Fruit fly (Drosophila melanogaster) whole organism, prepupa: ENCODE results near the gene PolD2.

ENCODE experiments used
- CG32006 ChIP-seq: fragments of 200-800 bp; sonication (Bioruptor generic); optimal IDR thresholded peaks from 3 replicates; lab custom pipeline; 2017; ENCODE audit warnings: missing biosample characterization, mild to moderate bottlenecking, missing genetic modification characterization
- CG4318 ChIP-seq: fragments of 200-800 bp; sonication (Bioruptor generic); optimal IDR thresholded peaks from 3 replicates; lab custom pipeline; 2017; ENCODE audit warnings: missing biosample characterization, mild to moderate bottlenecking, missing genetic modification characterization
- CG9139 ChIP-seq: fragments of 200-800 bp; sonication (Bioruptor generic); optimal IDR thresholded peaks from 3 replicates; lab custom pipeline; 2017; ENCODE audit warnings: missing biosample characterization, mild to moderate bottlenecking, missing genetic modification characterization
- Eip93F ChIP-seq: fragments of 200-800 bp; sonication (Bioruptor generic); optimal IDR thresholded peaks from 2 replicates; lab custom pipeline; 2016; ENCODE audit warnings: missing biosample characterization, mild to moderate bottlenecking, missing genetic modification characterization
- Gug ChIP-seq: fragments of 200-800 bp; sonication (Bioruptor generic); IDR thresholded peaks from 2 replicates; pipeline ENCODE4 v1.3.6; 2022; ENCODE audit warnings: missing biosample characterization, missing genetic modification characterization
- OdsH ChIP-seq: fragments of 200-800 bp; sonication (Bioruptor generic); optimal IDR thresholded peaks from 3 replicates; lab custom pipeline; 2016; ENCODE audit warnings: missing biosample characterization, missing genetic modification characterization
- Sox102F ChIP-seq: fragments of 200-800 bp; sonication (Bioruptor generic); optimal IDR thresholded peaks from 2 replicates; lab custom pipeline; 2016; ENCODE audit warnings: missing biosample characterization, mild to moderate bottlenecking, missing genetic modification characterization
- ss ChIP-seq, 2 experiments: fragments of 200-800 bp; sonication (Bioruptor generic); optimal IDR thresholded peaks; 2 replicates in 1 of 2; 3 replicates in 1 of 2; lab custom pipeline; 2017 to 2018; ENCODE audit warnings: mild to moderate bottlenecking in 2 of 2, missing biosample characterization in 2 of 2, missing genetic modification characterization in 2 of 2, moderate library complexity in 1 of 2

dm6 chr3L:1737898-1738322, 37.5 kb upstream of the PolD2 start, which contains the start of gene PIG-Wb:
- no peak for TF ChIP-seq ss (GFP tag; optimal IDR thresholded peaks at IDR 0.05; lab: Kevin White, UChicago)
- no peak for TF ChIP-seq Eip93F (GFP tag; lab: Kevin White, UChicago)
- no peak for TF ChIP-seq CG9139 (GFP tag; lab: Kevin White, UChicago)
- TF ChIP-seq CG4318 (GFP tag; lab: Kevin White, UChicago) = no peak
- TF ChIP-seq CG32006 = no peak
- no peak for TF ChIP-seq OdsH (GFP tag; lab: Kevin White, UChicago)
- no peak for TF ChIP-seq Sox102F (GFP tag; lab: Kevin White, UChicago)
- TF ChIP-seq Gug (GFP tag; lab: Robert Waterston, UW) = no peak
